Fruit fly (Drosophila melanogaster) whole organism, embryonic: ENCODE measurements around the gene RpL6.

ENCODE experiments used
- CG10543 ChIP-seq: fragments of 200-800 bp; sonication (Bioruptor generic); optimal IDR thresholded peaks from 3 replicates; lab custom pipeline; 2017; ENCODE audit warnings: missing biosample characterization, mild to moderate bottlenecking, missing genetic modification characterization, moderate library complexity
- CG10654 ChIP-seq: fragments of 200-800 bp; sonication (Bioruptor generic); optimal IDR thresholded peaks from 2 replicates; lab custom pipeline; 2016; ENCODE audit warnings: missing biosample characterization, missing genetic modification characterization
- CG11456 ChIP-seq: fragments of 200-800 bp; sonication (Bioruptor generic); IDR thresholded peaks from 3 replicates; pipeline ENCODE4 v1.3.6; 2022; ENCODE audit warnings: missing biosample characterization, missing genetic modification characterization
- CG11696 ChIP-seq: fragments of 200-800 bp; sonication (Bioruptor generic); IDR thresholded peaks from 2 replicates; pipeline ENCODE4 v1.3.6; 2022; ENCODE audit warnings: missing biosample characterization, missing genetic modification characterization
- CG13123 ChIP-seq: fragments of 200-800 bp; sonication (Bioruptor generic); optimal IDR thresholded peaks from 2 replicates; lab custom pipeline; 2016; ENCODE audit warnings: missing biosample characterization, missing genetic modification characterization
- CG30020 ChIP-seq: fragments of 200-800 bp; optimal IDR thresholded peaks from 2 replicates; lab custom pipeline; 2019; ENCODE audit warnings: missing biosample characterization, mild to moderate bottlenecking, missing genetic modification characterization, moderate library complexity
- CG3281 ChIP-seq: fragments of 200-800 bp; sonication (Bioruptor generic); optimal IDR thresholded peaks from 3 replicates; lab custom pipeline; 2017; ENCODE audit warnings: missing biosample characterization, mild to moderate bottlenecking, missing genetic modification characterization
- CG6654 ChIP-seq: fragments of 200-800 bp; sonication (Bioruptor generic); optimal IDR thresholded peaks from 2 replicates; lab custom pipeline; 2017; ENCODE audit warnings: missing biosample characterization, mild to moderate bottlenecking, missing genetic modification characterization
- D19B ChIP-seq: fragments of 200-800 bp; sonication (Bioruptor generic); optimal IDR thresholded peaks from 2 replicates; lab custom pipeline; 2017; ENCODE audit warnings: missing biosample characterization, mild to moderate bottlenecking, missing genetic modification characterization
- Dp ChIP-seq: fragments of 200-800 bp; sonication (Bioruptor generic); optimal IDR thresholded peaks from 2 replicates; lab custom pipeline; 2018; ENCODE audit warnings: missing biosample characterization, mild to moderate bottlenecking, missing genetic modification characterization, moderate library complexity
- Drgx ChIP-seq: fragments of 200-800 bp; sonication (Bioruptor generic); IDR thresholded peaks from 2 replicates; pipeline ENCODE4 v1.3.6; 2022; ENCODE audit warnings: missing biosample characterization, missing genetic modification characterization
- Elba2 ChIP-seq: fragments of 200-800 bp; sonication (Bioruptor generic); optimal IDR thresholded peaks from 3 replicates; lab custom pipeline; 2016; ENCODE audit warnings: missing biosample characterization, missing genetic modification characterization
- Ets97D ChIP-seq: fragments of 200-800 bp; sonication (Bioruptor generic); optimal IDR thresholded peaks from 3 replicates; lab custom pipeline; 2016; ENCODE audit warnings: missing biosample characterization, missing genetic modification characterization
- HLH54F ChIP-seq: fragments of 200-800 bp; sonication (Bioruptor generic); optimal IDR thresholded peaks from 3 replicates; lab custom pipeline; 2016; ENCODE audit warnings: missing biosample characterization, missing genetic modification characterization
- Lim3 ChIP-seq: fragments of 200-800 bp; sonication (Bioruptor generic); IDR thresholded peaks from 2 replicates; pipeline ENCODE4 v1.3.6; 2022; ENCODE audit warnings: missing biosample characterization, missing genetic modification characterization
- MTF-1 ChIP-seq: fragments of 200-800 bp; sonication (Bioruptor generic); optimal IDR thresholded peaks from 2 replicates; lab custom pipeline; 2018; ENCODE audit warnings: missing biosample characterization, mild to moderate bottlenecking, missing genetic modification characterization, borderline replicate concordance
- Mes4 ChIP-seq: fragments of 200-800 bp; sonication (Bioruptor generic); optimal IDR thresholded peaks from 2 replicates; lab custom pipeline; 2016; ENCODE audit warnings: missing biosample characterization, missing genetic modification characterization
- Opbp ChIP-seq: fragments of 200-800 bp; sonication (Bioruptor generic); IDR thresholded peaks from 3 replicates; pipeline ENCODE4 v1.3.6; 2022; ENCODE audit warnings: missing biosample characterization, missing genetic modification characterization; ENCODE audit not compliant: partially characterized antibody
- PHDP ChIP-seq: fragments of 200-800 bp; sonication (Bioruptor generic); optimal IDR thresholded peaks from 3 replicates; lab custom pipeline; 2018; ENCODE audit warnings: missing biosample characterization, mild to moderate bottlenecking, missing genetic modification characterization, moderate library complexity
- Poxn ChIP-seq: fragments of 200-800 bp; sonication (Bioruptor generic); IDR thresholded peaks from 2 replicates; pipeline ENCODE4 v1.3.6; 2022; ENCODE audit warnings: missing biosample characterization, missing genetic modification characterization
- Ptx1 ChIP-seq: fragments of 200-800 bp; sonication (Bioruptor generic); IDR thresholded peaks from 2 replicates; pipeline ENCODE4 v1.3.6; 2022; ENCODE audit warnings: missing biosample characterization, missing genetic modification characterization
- Trl ChIP-seq, 3 experiments: fragments of >200 bp in 2 of 3; fragments of 200-800 bp in 1 of 3; sonication (Bioruptor generic) in 1 of 3; optimal IDR thresholded peaks; 2 replicates in 1 of 3; 3 replicates in 2 of 3; lab custom pipeline; 2016 to 2017; ENCODE audit warnings: missing biosample characterization in 1 of 3, missing genetic modification characterization in 1 of 3
- Xbp1 ChIP-seq: fragments of 200-800 bp; sonication (Bioruptor generic); optimal IDR thresholded peaks from 3 replicates; lab custom pipeline; 2016; ENCODE audit warnings: missing biosample characterization, mild to moderate bottlenecking, missing genetic modification characterization
- ap ChIP-seq: fragments of 200-800 bp; sonication (Bioruptor generic); IDR thresholded peaks from 2 replicates; pipeline ENCODE4 v1.3.6; 2022; ENCODE audit warnings: missing biosample characterization, missing genetic modification characterization
- bbx ChIP-seq: fragments of 200-800 bp; sonication (Bioruptor generic); IDR thresholded peaks from 2 replicates; pipeline ENCODE4 v1.3.6; 2022; ENCODE audit warnings: missing biosample characterization, missing genetic modification characterization; ENCODE audit not compliant: partially characterized antibody
- bsh ChIP-seq, 2 experiments: fragments of 200-800 bp; sonication (Bioruptor generic); optimal IDR thresholded peaks; 2 replicates each; lab custom pipeline; 2017 to 2018; ENCODE audit warnings: mild to moderate bottlenecking in 2 of 2, missing biosample characterization in 2 of 2, missing genetic modification characterization in 2 of 2, moderate library complexity in 1 of 2
- crp ChIP-seq, 2 experiments: fragments of 200-800 bp; sonication (Bioruptor generic); optimal IDR thresholded peaks; 2 replicates in 1 of 2; 3 replicates in 1 of 2; lab custom pipeline; 2017; ENCODE audit warnings: missing biosample characterization in 2 of 2, missing genetic modification characterization in 2 of 2, mild to moderate bottlenecking in 1 of 2, moderate library complexity in 1 of 2
- da ChIP-seq: fragments of 200-800 bp; sonication (Bioruptor generic); optimal IDR thresholded peaks from 2 replicates; lab custom pipeline; 2016; ENCODE audit warnings: missing biosample characterization, missing genetic modification characterization
- hth ChIP-seq: fragments of >200 bp; optimal IDR thresholded peaks from 2 replicates; lab custom pipeline; 2017; ENCODE audit warnings: inconsistent platforms
- knrl ChIP-seq: fragments of 200-800 bp; sonication (Bioruptor generic); IDR thresholded peaks from 3 replicates; pipeline ENCODE4 v1.3.6; 2022; ENCODE audit warnings: missing biosample characterization, missing genetic modification characterization; ENCODE audit not compliant: partially characterized antibody
- pnt ChIP-seq: fragments of 200-800 bp; sonication (Bioruptor generic); optimal IDR thresholded peaks from 3 replicates; lab custom pipeline; 2016; ENCODE audit warnings: missing biosample characterization, missing genetic modification characterization
- ranshi ChIP-seq: fragments of 200-800 bp; sonication (Bioruptor generic); IDR thresholded peaks from 2 replicates; pipeline ENCODE4 v1.3.6; 2022; ENCODE audit warnings: missing biosample characterization, missing genetic modification characterization
- tin ChIP-seq: fragments of 200-800 bp; sonication (Bioruptor generic); optimal IDR thresholded peaks from 3 replicates; lab custom pipeline; 2016; ENCODE audit warnings: missing biosample characterization, missing genetic modification characterization
- tx ChIP-seq: fragments of 200-800 bp; sonication (Bioruptor generic); optimal IDR thresholded peaks from 2 replicates; lab custom pipeline; 2016; ENCODE audit warnings: missing biosample characterization, missing genetic modification characterization
- zen ChIP-seq: fragments of 200-800 bp; sonication (Bioruptor generic); optimal IDR thresholded peaks from 3 replicates; lab custom pipeline; 2018; ENCODE audit warnings: missing biosample characterization, mild to moderate bottlenecking, missing genetic modification characterization, moderate library complexity

RpL6 gene

DNA sequence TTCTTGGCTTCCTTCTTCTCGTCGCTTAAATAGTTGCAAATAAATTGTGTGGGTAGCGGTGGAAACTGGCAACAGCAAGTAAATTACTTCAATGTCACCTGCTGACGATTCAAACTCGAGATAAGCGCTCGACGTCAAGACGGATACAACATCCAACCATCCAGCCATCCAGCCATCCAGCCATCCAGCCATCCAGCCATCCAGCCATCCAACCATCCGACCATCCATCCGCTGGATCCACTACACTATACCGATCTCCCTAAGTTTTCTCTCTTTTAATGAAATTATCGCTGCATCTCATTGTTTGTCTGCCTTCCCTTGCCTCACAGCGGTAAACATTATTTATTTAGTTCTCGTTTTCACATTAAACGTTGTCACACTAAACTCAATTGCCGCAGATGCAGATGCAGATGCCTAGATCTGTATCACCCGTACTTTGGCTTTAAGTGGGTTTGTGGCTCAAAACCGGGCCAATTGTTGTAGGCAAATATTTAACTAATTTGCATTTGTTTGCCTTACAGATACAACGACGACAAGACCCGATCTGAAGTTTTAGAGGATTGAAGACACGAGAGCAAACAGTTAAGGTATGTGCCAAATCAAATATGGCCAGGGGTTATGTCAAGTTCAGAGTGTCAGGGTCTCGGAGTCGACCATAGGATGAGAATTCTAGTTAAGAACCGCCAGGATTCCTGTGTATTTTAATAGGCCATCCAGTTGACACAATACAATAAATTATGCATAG is 47.1 kb downstream of the RpL6 start (continued):
- TF ChIP-seq Mes4 (GFP tag; lab: Kevin White, UChicago) (peak; percentile 16), MTF-1 (no peak), Trl (optimal IDR thresholded peaks at IDR 0.05; lab: Kevin White, UChicago) (no peak), Trl (GFP tag; optimal IDR thresholded peaks at IDR 0.05; lab: Kevin White, UChicago) (no peak), bbx (GFP tag; lab: Robert Waterston, UW) (no peak), CG30020 (no peak), D19B (GFP tag; lab: Kevin White, UChicago) (no peak), Ets97D (GFP tag; lab: Kevin White, UChicago) (no peak), Poxn (GFP tag; lab: Robert Waterston, UW) (no peak), CG10543 (GFP tag; lab: Kevin White, UChicago) (no peak), HLH54F (GFP tag; lab: Kevin White, UChicago) (no peak), ap (GFP tag; lab: Robert Waterston, UW) (no peak), CG10654 (GFP tag; lab: Kevin White, UChicago) (no peak), CG3281 (GFP tag; lab: Kevin White, UChicago) (no peak), CG11456 (GFP tag; lab: Robert Waterston, UW) (no peak), bsh (GFP tag; optimal IDR thresholded peaks at IDR 0.05; lab: Kevin White, UChicago) (peak in 1 of 2 experiments; percentile 26), Opbp (GFP tag; lab: Robert Waterston, UW) (no peak), Drgx (GFP tag; lab: Robert Waterston, UW) (no peak), CG6654 (no peak), CG11696 (no peak), ranshi (GFP tag; lab: Robert Waterston, UW) (no peak), CG13123 (no peak), da (no peak), Dp (no peak), Ptx1 (no peak), PHDP (tag; lab: Kevin White, UChicago) (peak; percentile 42), knrl (GFP tag; lab: Robert Waterston, UW) (no peak), tx (no peak), hth (no peak), tin (no peak), Xbp1 (GFP tag; lab: Kevin White, UChicago) (no peak), Lim3 (GFP tag; lab: Robert Waterston, UW) (no peak), zen (tag; lab: Kevin White, UChicago) (peak; percentile 3), pnt (GFP tag; lab: Kevin White, UChicago) (no peak), crp (GFP tag; optimal IDR thresholded peaks at IDR 0.05; lab: Kevin White, UChicago) (no peak), Elba2 (GFP tag; lab: Kevin White, UChicago) (no peak)
